Worm (Caenorhabditis elegans) whole organism, L4 larva: ENCODE data around the gene cuc-1.
A peak's percentile ranks its signal among the peaks of the same experiment; 100 is the strongest.

Experiments
- F10B5.3 ChIP-seq: sonication (generic microtip); optimal IDR thresholded peaks from 2 replicates; lab custom pipeline; 2016; ENCODE audit warnings: mild to moderate bottlenecking, missing genetic modification characterization, missing compliant biosample characterization
- F26F4.8 ChIP-seq: fragments of 200-800 bp; sonication (Bioruptor generic); conservative IDR thresholded peaks from 2 replicates; pipeline ENCODE4 v1.3.6; 2022; ENCODE audit warnings: missing genetic modification characterization, missing compliant biosample characterization
- F49E8.2 ChIP-seq: sonication (generic microtip); optimal IDR thresholded peaks from 2 replicates; lab custom pipeline; 2016; ENCODE audit warnings: missing compliant biosample characterization, mild to moderate bottlenecking, missing genetic modification characterization, borderline replicate concordance
- R02D3.7 ChIP-seq: fragments of 150-350 bp; sonication (generic microtip); optimal IDR thresholded peaks from 3 replicates; lab custom pipeline; 2014; ENCODE audit warnings: missing biosample characterization, missing genetic modification characterization
- ZK546.5 ChIP-seq, 2 experiments: sonication (generic microtip); optimal IDR thresholded peaks; 2 replicates each; lab custom pipeline; 2017; ENCODE audit warnings: missing biosample characterization in 2 of 2, missing genetic modification characterization in 2 of 2
- aha-1 ChIP-seq: fragments of 150-350 bp; peaks from one replicate; lab custom pipeline; 2014; ENCODE audit warnings: missing biosample characterization, missing genetic modification characterization
- aly-2 ChIP-seq: sonication (generic microtip); optimal IDR thresholded peaks from 2 replicates; lab custom pipeline; 2018; ENCODE audit warnings: missing biosample characterization, missing genetic modification characterization
- arid-1 ChIP-seq: fragments of 200-800 bp; sonication (Bioruptor generic); conservative IDR thresholded peaks from 2 replicates; pipeline ENCODE4 v1.3.6; 2022; ENCODE audit warnings: missing genetic modification reagents, missing genetic modification characterization, missing compliant biosample characterization
- ceh-20 ChIP-seq: fragments of 200-800 bp; sonication (Bioruptor generic); IDR thresholded peaks from 2 replicates; pipeline ENCODE4 v1.3.6; 2022; ENCODE audit warnings: missing genetic modification reagents, missing genetic modification characterization, missing compliant biosample characterization
- ceh-28 ChIP-seq: fragments of 150-350 bp; optimal IDR thresholded peaks from 2 replicates; lab custom pipeline; 2014; ENCODE audit warnings: missing biosample characterization, missing genetic modification reagents, missing genetic modification characterization
- ceh-32 ChIP-seq: sonication (generic microtip); optimal IDR thresholded peaks from 2 replicates; lab custom pipeline; 2016; ENCODE audit warnings: mild to moderate bottlenecking, missing genetic modification characterization, missing compliant biosample characterization; ENCODE audit not compliant: poor library complexity
- ceh-44 ChIP-seq: fragments of 200-800 bp; sonication (Bioruptor generic); IDR thresholded peaks from 2 replicates; pipeline ENCODE4 v1.3.6; 2022; ENCODE audit warnings: missing genetic modification reagents, missing genetic modification characterization, missing compliant biosample characterization
- ces-1 ChIP-seq: fragments of 150-350 bp; sonication (generic microtip); optimal IDR thresholded peaks from 4 replicates; lab custom pipeline; 2014; ENCODE audit warnings: missing biosample characterization, missing genetic modification reagents, missing genetic modification characterization
- dmd-6 ChIP-seq: fragments of 200-800 bp; sonication (Bioruptor generic); IDR thresholded peaks from 2 replicates; pipeline ENCODE4 v1.3.6; 2022; ENCODE audit warnings: missing genetic modification reagents, missing genetic modification characterization, missing compliant biosample characterization
- dpl-1 ChIP-seq: fragments of 150-350 bp; optimal IDR thresholded peaks from 2 replicates; lab custom pipeline; 2014; ENCODE audit warnings: missing biosample characterization, missing genetic modification reagents, missing genetic modification characterization
- dve-1 ChIP-seq: sonication (generic microtip); optimal IDR thresholded peaks from 2 replicates; lab custom pipeline; 2017; ENCODE audit warnings: antibody characterized with exemption, mild to moderate bottlenecking, missing genetic modification characterization, missing compliant biosample characterization; ENCODE audit not compliant: insufficient read depth
- egl-27 ChIP-seq: sonication (generic microtip); optimal IDR thresholded peaks from 3 replicates; lab custom pipeline; 2017; ENCODE audit warnings: missing biosample characterization, missing genetic modification reagents, missing genetic modification characterization
- hlh-11 ChIP-seq: fragments of 200-800 bp; sonication (Bioruptor generic); optimal IDR thresholded peaks from 2 replicates; lab custom pipeline; 2018; ENCODE audit warnings: mild to moderate bottlenecking, missing genetic modification characterization, missing compliant biosample characterization
- hmg-1.1 ChIP-seq: fragments of 200-800 bp; sonication (Bioruptor generic); IDR thresholded peaks from 2 replicates; pipeline ENCODE4 v1.3.6; 2022; ENCODE audit warnings: missing genetic modification reagents, missing genetic modification characterization, missing compliant biosample characterization
- lin-1 ChIP-seq: fragments of 200-800 bp; sonication (Bioruptor generic); IDR thresholded peaks from 2 replicates; pipeline ENCODE4 v1.3.6; 2022; ENCODE audit warnings: missing genetic modification reagents, missing genetic modification characterization, missing compliant biosample characterization
- lin-29 ChIP-seq: fragments of 200-800 bp; sonication (Bioruptor generic); IDR thresholded peaks from 2 replicates; pipeline ENCODE4 v1.3.6; 2022; ENCODE audit warnings: missing genetic modification reagents, missing genetic modification characterization, missing compliant biosample characterization
- lsy-2 ChIP-seq, 2 experiments: fragments of 150-350 bp in 1 of 2; sonication (generic microtip) in 1 of 2; optimal IDR thresholded peaks; 2 replicates each; lab custom pipeline; 2014 to 2017; ENCODE audit warnings: missing biosample characterization in 2 of 2, missing genetic modification characterization in 2 of 2
- madf-9 ChIP-seq: fragments of 200-800 bp; sonication (Bioruptor generic); conservative IDR thresholded peaks from 2 replicates; pipeline ENCODE4 v1.3.6; 2022; ENCODE audit warnings: missing genetic modification reagents, missing genetic modification characterization, missing compliant biosample characterization
- mdl-1 ChIP-seq, 2 experiments: fragments of 150-350 bp in 1 of 2; sonication (generic microtip) in 1 of 2; optimal IDR thresholded peaks; 2 replicates each; lab custom pipeline; 2014 to 2017; ENCODE audit warnings: missing biosample characterization in 2 of 2, missing genetic modification characterization in 2 of 2
- mep-1 ChIP-seq: fragments of 150-350 bp; sonication (generic microtip); optimal IDR thresholded peaks from 3 replicates; lab custom pipeline; 2014; ENCODE audit warnings: missing biosample characterization, missing genetic modification characterization
- mes-2 ChIP-seq: sonication (generic microtip); optimal IDR thresholded peaks from 2 replicates; lab custom pipeline; 2016; ENCODE audit warnings: missing genotype, mild to moderate bottlenecking, missing genetic modification characterization, missing compliant biosample characterization; ENCODE audit not compliant: poor library complexity, severe bottlenecking
- nhr-102 ChIP-seq: sonication (generic microtip); optimal IDR thresholded peaks from 2 replicates; lab custom pipeline; 2016; ENCODE audit warnings: mild to moderate bottlenecking, missing genetic modification characterization, moderate library complexity, missing compliant biosample characterization
- nhr-11 ChIP-seq: fragments of 150-350 bp; optimal IDR thresholded peaks from 2 replicates; lab custom pipeline; 2014; ENCODE audit warnings: missing biosample characterization, missing genetic modification characterization
- nhr-111 ChIP-seq: fragments of 200-800 bp; sonication (Bioruptor generic); optimal IDR thresholded peaks from 2 replicates; lab custom pipeline; 2018; ENCODE audit warnings: mild to moderate bottlenecking, missing genetic modification characterization, missing compliant biosample characterization
- nhr-48 ChIP-seq: sonication (generic microtip); optimal IDR thresholded peaks from 2 replicates; lab custom pipeline; 2016; ENCODE audit warnings: mild to moderate bottlenecking, missing genetic modification characterization, missing compliant biosample characterization
- nhr-6 ChIP-seq: fragments of 150-350 bp; optimal IDR thresholded peaks from 2 replicates; lab custom pipeline; 2014; ENCODE audit warnings: missing biosample characterization, missing genetic modification characterization
- nhr-77 ChIP-seq: fragments of 150-350 bp; optimal IDR thresholded peaks from 2 replicates; lab custom pipeline; 2014; ENCODE audit warnings: missing biosample characterization, missing genetic modification characterization
- sdz-12 ChIP-seq: fragments of 200-800 bp; sonication (Bioruptor generic); optimal IDR thresholded peaks from 2 replicates; lab custom pipeline; 2018; ENCODE audit warnings: mild to moderate bottlenecking, missing genetic modification characterization, missing compliant biosample characterization
- set-16 ChIP-seq: fragments of 200-800 bp; sonication (Bioruptor generic); IDR thresholded peaks from 2 replicates; pipeline ENCODE4 v1.3.6; 2022; ENCODE audit warnings: missing genetic modification reagents, missing genetic modification characterization, missing compliant biosample characterization
- tag-97 ChIP-seq: fragments of 200-800 bp; sonication (Bioruptor generic); IDR thresholded peaks from 2 replicates; pipeline ENCODE4 v1.3.6; 2022; ENCODE audit warnings: missing genetic modification characterization, missing compliant biosample characterization

The cuc-1 gene

DNA sequence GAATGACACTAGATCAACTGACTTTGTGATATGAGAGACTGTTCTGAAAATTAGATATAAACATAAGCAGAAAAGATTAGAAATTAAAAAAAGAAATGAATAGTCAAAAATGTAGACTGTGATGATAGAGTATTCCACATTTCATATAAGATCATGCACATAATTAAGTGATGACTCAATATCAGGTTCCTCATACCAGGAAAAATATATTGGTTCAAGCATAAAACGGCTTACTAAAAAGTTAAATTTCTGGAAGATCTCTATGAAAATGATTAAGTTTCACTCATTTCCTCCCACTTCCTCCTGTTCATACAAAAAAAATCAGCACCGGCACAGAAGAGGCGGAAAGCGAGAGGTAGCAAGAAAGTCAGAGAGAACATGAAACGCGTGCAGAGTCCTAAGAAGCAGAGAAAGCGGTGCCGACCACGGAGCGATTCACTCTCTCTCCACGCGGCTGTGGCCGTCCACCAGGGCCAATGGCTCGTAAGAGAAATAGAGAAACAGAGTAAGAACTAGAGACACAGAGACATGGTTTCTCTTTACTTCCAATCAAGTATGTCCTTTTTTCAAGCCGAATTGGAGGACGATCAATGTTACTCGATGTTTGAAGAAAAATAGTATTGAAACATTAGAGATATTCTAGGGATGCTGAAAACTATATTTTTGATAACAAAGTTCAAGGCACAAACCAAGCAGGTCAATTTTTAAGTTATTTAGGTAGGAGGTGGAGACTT lies 31.0 kb upstream of the cuc-1 start, which contains the start of the genes ZK688.5 and fahd-1 (continued):
- TF ChIP-seq lin-1 (GFP tag; lab: Robert Waterston, UW): peak; percentile 69
- TF ChIP-seq ces-1 (GFP tag; lab: Kevin White, UChicago): no peak
- TF ChIP-seq ceh-28 (tag; lab: Kevin White, UChicago): no peak
- TF ChIP-seq F26F4.8 (GFP tag; lab: Robert Waterston, UW): no peak
- TF ChIP-seq mes-2 (tag; lab: Kevin White, UChicago): peak; percentile 72
- TF ChIP-seq nhr-77 (tag; lab: Kevin White, UChicago): no peak
- peak; percentile 31 for TF ChIP-seq nhr-48 (tag; lab: Kevin White, UChicago)
- peak; percentile 47; the same call in 1 of the 2 replicates for TF ChIP-seq arid-1 (GFP tag; lab: Robert Waterston, UW)
- TF ChIP-seq nhr-6 (tag; lab: Kevin White, UChicago): peak; percentile 47
- peak; percentile 72 for TF ChIP-seq dmd-6 (GFP tag; lab: Robert Waterston, UW)
- TF ChIP-seq dpl-1 (GFP tag; lab: Kevin White, UChicago): peak; percentile 52
- no peak for TF ChIP-seq nhr-111 (GFP tag; lab: Kevin White, UChicago)
- 0 out of 2 replicates have a peak, but pooled peaks have one; percentile 46 for TF ChIP-seq ceh-20 (GFP tag; lab: Robert Waterston, UW)
- TF ChIP-seq mdl-1 (tag; optimal IDR thresholded peaks at IDR 0.05; lab: Kevin White, UChicago): peak; percentile 68 to 94
- TF ChIP-seq lsy-2 (tag; optimal IDR thresholded peaks at IDR 0.05; lab: Kevin White, UChicago): peak; percentile 23 to 67
- peak; percentile 65 for TF ChIP-seq aha-1
- no peak for TF ChIP-seq madf-9 (GFP tag; lab: Robert Waterston, UW)

DNA sequence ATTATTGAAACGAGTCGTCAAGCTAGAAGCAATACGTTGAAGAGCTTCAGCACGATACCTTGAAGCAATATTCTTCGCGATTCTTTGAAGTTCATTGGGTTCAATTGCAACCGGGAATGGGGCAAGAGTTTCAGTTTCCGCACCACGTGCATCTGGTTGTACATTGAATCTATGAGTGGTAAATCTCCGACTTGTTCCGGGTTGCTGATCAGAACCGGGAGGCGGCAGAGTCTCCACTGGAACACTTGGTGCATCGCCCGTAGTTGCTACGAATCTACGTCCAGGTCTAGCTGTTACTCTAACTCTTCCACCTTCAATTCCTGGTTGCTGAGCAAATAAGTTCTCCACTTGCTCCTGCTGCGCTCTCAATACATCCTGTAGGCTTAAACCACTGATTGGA lies 28.3 kb upstream of the cuc-1 start:
- TF ChIP-seq tag-97 (GFP tag; lab: Robert Waterston, UW) (no peak), R02D3.7 (no peak)

DNA sequence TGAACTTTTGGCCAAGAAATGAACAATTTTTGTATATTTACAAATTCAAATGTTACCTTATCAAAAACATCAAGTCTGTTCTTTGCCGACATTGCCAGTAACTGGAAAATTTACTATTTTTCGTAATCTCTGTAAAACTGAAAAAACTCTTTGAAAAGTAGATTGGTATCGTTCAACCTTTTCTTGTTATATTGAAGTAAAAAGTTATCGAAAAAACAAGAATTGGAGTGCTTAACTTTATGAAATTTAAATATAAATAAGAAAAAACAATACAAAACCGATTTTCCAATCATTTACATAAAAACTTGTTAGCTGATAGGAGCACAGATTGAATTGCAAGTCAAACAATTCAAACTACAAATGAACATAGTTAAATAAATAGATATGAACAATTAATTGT lies 24.1 kb upstream of the cuc-1 start, which contains the start of gene ZK688.11:
Gene ZK688.11 (minus strand): TSS at position 101 of the 400 bp plus-strand sequence.
- TF ChIP-seq set-16 (GFP tag; lab: Robert Waterston, UW) (no peak), egl-27 (no peak), mep-1 (tag; lab: Kevin White, UChicago) (peak; percentile 27), dve-1 (tag; lab: Kevin White, UChicago) (peak; percentile 3), nhr-102 (tag; lab: Kevin White, UChicago) (no peak), hlh-11 (no peak), F49E8.2 (no peak), hmg-1.1 (GFP tag; lab: Robert Waterston, UW) (no peak)

DNA sequence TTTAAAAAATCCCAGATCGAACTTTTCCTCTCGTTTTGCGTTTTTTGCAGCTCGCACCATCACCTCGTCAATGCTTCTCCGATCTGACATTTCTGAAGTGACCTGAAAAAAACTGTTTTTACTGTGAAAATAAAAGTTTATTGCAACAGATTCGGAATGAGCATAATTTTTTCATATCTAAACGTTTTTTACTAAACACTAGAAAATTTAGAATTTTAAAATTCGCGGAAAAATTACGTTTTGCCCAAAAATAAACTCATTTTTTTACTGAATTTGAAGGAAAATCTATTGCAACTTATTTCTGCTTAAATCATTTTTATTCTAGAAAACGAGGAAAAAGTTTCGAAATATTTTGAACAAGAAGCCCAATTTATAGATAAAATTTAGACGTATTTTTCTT lies 22.1 kb upstream of the cuc-1 start, which contains the start of gene ZK688.9:
Gene ZK688.9 (minus strand): TSS at position 101 of the 400 bp plus-strand sequence.
- TF ChIP-seq lin-29 (GFP tag; lab: Robert Waterston, UW): no peak
- no peak for TF ChIP-seq F10B5.3
- TF ChIP-seq ceh-32: no peak
- TF ChIP-seq sdz-12 (GFP tag; lab: Kevin White, UChicago): no peak

DNA sequence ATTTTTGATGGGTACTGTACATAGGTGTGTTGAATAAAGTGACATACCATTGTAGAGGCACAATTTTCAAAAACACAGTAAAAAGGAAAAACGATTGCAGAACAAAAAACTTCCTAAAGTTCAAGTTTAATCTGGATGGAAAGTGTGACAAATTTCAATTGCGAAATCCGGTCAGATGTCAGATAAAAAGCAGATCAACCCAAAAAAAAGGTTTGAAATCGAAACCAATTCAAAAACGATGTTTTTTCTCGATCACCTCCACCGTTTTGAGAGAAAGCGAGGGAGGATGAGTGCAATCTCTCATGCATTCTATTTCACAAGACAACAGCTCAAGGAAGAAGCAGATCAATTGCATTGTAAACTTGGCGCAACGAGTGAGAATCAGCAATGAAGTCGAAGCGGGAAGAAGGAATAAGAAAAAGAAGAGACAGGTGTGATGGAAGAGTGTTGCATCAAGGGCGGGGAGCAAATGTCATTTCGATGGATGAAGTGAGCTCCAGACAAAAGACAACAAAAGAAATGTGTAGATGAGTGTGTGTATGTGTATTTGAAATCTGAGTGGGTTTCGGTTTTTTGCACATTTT lies 19.4 kb upstream of the cuc-1 start:
- TF ChIP-seq ZK546.5 (tag; optimal IDR thresholded peaks at IDR 0.05; lab: Kevin White, UChicago): no peak
- TF ChIP-seq mes-2 (tag; lab: Kevin White, UChicago): no peak
- TF ChIP-seq nhr-11 (tag; lab: Kevin White, UChicago): peak; percentile 41
- TF ChIP-seq ceh-44 (GFP tag; lab: Robert Waterston, UW): no peak
- TF ChIP-seq aly-2: no peak
